Fruit fly (Drosophila melanogaster) whole organism, adult: ENCODE results near the gene CG11983.

Experiments used
- CG11617 ChIP-seq: fragments of 200-800 bp; sonication (Bioruptor generic); optimal IDR thresholded peaks from 2 replicates; lab custom pipeline; 2017; ENCODE audit warnings: mild to moderate bottlenecking, missing biosample characterization, missing genetic modification reagents, missing genetic modification characterization
- CG12768 ChIP-seq: fragments of 200-800 bp; sonication (Bioruptor generic); optimal IDR thresholded peaks from 2 replicates; lab custom pipeline; 2017; ENCODE audit warnings: missing biosample characterization, missing genetic modification characterization, mild to moderate bottlenecking, moderate library complexity, missing genetic modification reagents
- CG14711 ChIP-seq: fragments of 200-800 bp; sonication (Bioruptor generic); optimal IDR thresholded peaks from 2 replicates; lab custom pipeline; 2018; ENCODE audit warnings: missing biosample characterization, mild to moderate bottlenecking, missing genetic modification characterization, moderate library complexity
- CG5204 ChIP-seq: fragments of 200-800 bp; sonication (Bioruptor generic); optimal IDR thresholded peaks from 2 replicates; lab custom pipeline; 2016; ENCODE audit warnings: missing biosample characterization, missing genetic modification characterization
- CG7045 ChIP-seq: fragments of 200-800 bp; sonication (Bioruptor generic); optimal IDR thresholded peaks from 2 replicates; lab custom pipeline; 2017; ENCODE audit warnings: missing biosample characterization, mild to moderate bottlenecking, missing genetic modification characterization
- Crg-1 ChIP-seq: fragments of 200-800 bp; sonication (Bioruptor generic); optimal IDR thresholded peaks from 2 replicates; lab custom pipeline; 2016; ENCODE audit warnings: missing biosample characterization, missing genetic modification characterization
- bab1 ChIP-seq: fragments of 200-800 bp; sonication (Bioruptor generic); optimal IDR thresholded peaks from 3 replicates; lab custom pipeline; 2019; ENCODE audit warnings: missing biosample characterization, mild to moderate bottlenecking, missing genetic modification characterization, moderate library complexity
- cic ChIP-seq: fragments of 200-800 bp; sonication (Bioruptor generic); optimal IDR thresholded peaks from 2 replicates; lab custom pipeline; 2017; ENCODE audit warnings: missing biosample characterization, mild to moderate bottlenecking, missing genetic modification characterization, moderate library complexity
- cnc ChIP-seq, 2 experiments: fragments of >200 bp; optimal IDR thresholded peaks; 2 replicates each; lab custom pipeline; 2017
- kay ChIP-seq: fragments of 200-800 bp; sonication (Bioruptor generic); peaks from one replicate; lab custom pipeline; 2016; ENCODE audit warnings: missing biosample characterization, missing genetic modification characterization, borderline replicate concordance
- ovo ChIP-seq: fragments of 200-800 bp; sonication (Bioruptor generic); optimal IDR thresholded peaks from 2 replicates; lab custom pipeline; 2016; ENCODE audit warnings: missing biosample characterization, missing genetic modification characterization
- toe ChIP-seq: fragments of 200-800 bp; sonication (Bioruptor generic); optimal IDR thresholded peaks from 2 replicates; lab custom pipeline; 2016; ENCODE audit warnings: missing biosample characterization, missing genetic modification characterization

DNA sequence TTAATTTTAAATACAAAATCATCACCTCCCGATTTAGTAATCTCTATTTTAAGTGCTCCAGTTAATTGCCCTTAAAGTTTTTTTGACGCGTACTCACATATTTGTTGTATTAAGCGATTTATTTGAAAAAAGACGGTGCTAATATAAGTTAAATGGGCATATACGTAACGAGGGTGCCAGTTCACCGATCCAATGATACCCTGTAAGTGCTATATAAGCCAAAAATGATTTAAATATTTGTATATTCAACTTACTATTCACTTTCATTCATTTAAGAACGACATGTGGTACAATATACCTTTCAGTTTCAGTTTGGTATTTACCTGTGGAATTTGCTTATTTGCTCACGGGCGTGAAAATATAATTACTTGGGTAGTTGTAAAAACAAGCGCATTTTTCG is 5.6 kb upstream of the CG11983 start:
- TF ChIP-seq CG12768 (no peak), ovo (GFP tag; lab: Kevin White, UChicago) (no peak), CG7045 (no peak), CG5204 (GFP tag; lab: Kevin White, UChicago) (no peak), kay (GFP tag; lab: Kevin White, UChicago) (no peak), CG14711 (no peak), cic (no peak), Crg-1 (no peak), cnc (optimal IDR thresholded peaks at IDR 0.05; lab: Kevin White, UChicago) (no peak), toe (GFP tag; lab: Kevin White, UChicago) (no peak), CG11617 (GFP tag; lab: Kevin White, UChicago) (no peak), bab1 (GFP tag; lab: Kevin White, UChicago) (no peak)
